Fruit fly (Drosophila melanogaster) whole organism, embryonic: ENCODE measurements around the gene CG12116.

Source experiments
- Asciz ChIP-seq: fragments of 200-800 bp; sonication (Bioruptor generic); optimal IDR thresholded peaks from 2 replicates; lab custom pipeline; 2017; ENCODE audit warnings: missing biosample characterization, mild to moderate bottlenecking, missing genetic modification characterization, missing genetic modification reagents
- CG11723 ChIP-seq: fragments of 200-800 bp; sonication (Bioruptor generic); optimal IDR thresholded peaks from 2 replicates; lab custom pipeline; 2017; ENCODE audit warnings: missing biosample characterization, mild to moderate bottlenecking, missing genetic modification characterization
- CG12155 ChIP-seq: fragments of 200-800 bp; sonication (Bioruptor generic); optimal IDR thresholded peaks from 3 replicates; lab custom pipeline; 2016; ENCODE audit warnings: missing biosample characterization, missing genetic modification characterization
- CG12236 ChIP-seq: fragments of 200-800 bp; sonication (Bioruptor generic); optimal IDR thresholded peaks from 2 replicates; lab custom pipeline; 2016; ENCODE audit warnings: missing biosample characterization, missing genetic modification characterization
- CG12299 ChIP-seq: fragments of 200-800 bp; sonication (Bioruptor generic); optimal IDR thresholded peaks from 2 replicates; lab custom pipeline; 2018; ENCODE audit warnings: missing biosample characterization, mild to moderate bottlenecking, missing genetic modification characterization
- CG15269 ChIP-seq: fragments of 200-800 bp; sonication (Bioruptor generic); optimal IDR thresholded peaks from 2 replicates; lab custom pipeline; 2018; ENCODE audit warnings: missing biosample characterization, mild to moderate bottlenecking, missing genetic modification characterization, moderate library complexity
- CG15479 ChIP-seq: fragments of 200-800 bp; sonication (Bioruptor generic); optimal IDR thresholded peaks from 3 replicates; lab custom pipeline; 2019; ENCODE audit warnings: missing biosample characterization, mild to moderate bottlenecking, missing genetic modification characterization, moderate library complexity
- CG18476 ChIP-seq: fragments of 200-800 bp; sonication (Bioruptor generic); optimal IDR thresholded peaks from 2 replicates; lab custom pipeline; 2016; ENCODE audit warnings: missing biosample characterization, mild to moderate bottlenecking, missing genetic modification characterization
- CG18599 ChIP-seq: fragments of 200-800 bp; sonication (Bioruptor generic); optimal IDR thresholded peaks from 3 replicates; lab custom pipeline; 2017; ENCODE audit warnings: missing biosample characterization, missing genetic modification characterization, mild to moderate bottlenecking, moderate library complexity, missing genetic modification reagents
- CG3281 ChIP-seq: fragments of 200-800 bp; sonication (Bioruptor generic); optimal IDR thresholded peaks from 3 replicates; lab custom pipeline; 2017; ENCODE audit warnings: missing biosample characterization, mild to moderate bottlenecking, missing genetic modification characterization
- CG33213 ChIP-seq: fragments of 200-800 bp; sonication (Bioruptor generic); optimal IDR thresholded peaks from 3 replicates; lab custom pipeline; 2016; ENCODE audit warnings: missing biosample characterization, missing genetic modification characterization
- CG34224 ChIP-seq: fragments of 200-800 bp; sonication (Bioruptor generic); IDR thresholded peaks from 3 replicates; pipeline ENCODE4 v1.3.6; 2022; ENCODE audit warnings: missing biosample characterization, missing genetic modification characterization; ENCODE audit not compliant: partially characterized antibody
- CG3995 ChIP-seq: fragments of 200-800 bp; sonication (Bioruptor generic); optimal IDR thresholded peaks from 3 replicates; lab custom pipeline; 2016; ENCODE audit warnings: missing biosample characterization, missing genetic modification characterization
- CG8359 ChIP-seq: fragments of 200-800 bp; sonication (Bioruptor generic); optimal IDR thresholded peaks from 2 replicates; lab custom pipeline; 2017; ENCODE audit warnings: missing biosample characterization, mild to moderate bottlenecking, missing genetic modification characterization, borderline replicate concordance
- CG8765 ChIP-seq: fragments of 200-800 bp; sonication (Bioruptor generic); IDR thresholded peaks from 2 replicates; pipeline ENCODE4 v1.3.6; 2022; ENCODE audit warnings: missing biosample characterization, missing genetic modification characterization
- Dip3 ChIP-seq: fragments of 200-800 bp; sonication (Bioruptor generic); optimal IDR thresholded peaks from 3 replicates; lab custom pipeline; 2016; ENCODE audit warnings: missing biosample characterization, missing genetic modification characterization
- Doc2 ChIP-seq: fragments of 200-800 bp; sonication (Bioruptor generic); IDR thresholded peaks from 2 replicates; pipeline ENCODE4 v1.3.6; 2022; ENCODE audit warnings: missing biosample characterization, missing genetic modification characterization
- Drgx ChIP-seq: fragments of 200-800 bp; sonication (Bioruptor generic); IDR thresholded peaks from 2 replicates; pipeline ENCODE4 v1.3.6; 2022; ENCODE audit warnings: missing biosample characterization, missing genetic modification characterization
- Gsc ChIP-seq: fragments of 200-800 bp; sonication (Bioruptor generic); IDR thresholded peaks from 2 replicates; pipeline ENCODE4 v1.3.6; 2022; ENCODE audit warnings: missing biosample characterization, missing genetic modification characterization
- HHEX ChIP-seq: fragments of 200-800 bp; sonication (Bioruptor generic); optimal IDR thresholded peaks from 3 replicates; lab custom pipeline; 2017; ENCODE audit warnings: missing biosample characterization, mild to moderate bottlenecking, missing genetic modification characterization, missing genetic modification reagents
- HmgZ ChIP-seq: fragments of 200-800 bp; sonication (Bioruptor generic); optimal IDR thresholded peaks from 2 replicates; lab custom pipeline; 2018; ENCODE audit warnings: missing biosample characterization, mild to moderate bottlenecking, missing genetic modification characterization
- Mes4 ChIP-seq: fragments of 200-800 bp; sonication (Bioruptor generic); optimal IDR thresholded peaks from 2 replicates; lab custom pipeline; 2016; ENCODE audit warnings: missing biosample characterization, missing genetic modification characterization
- Rx ChIP-seq: fragments of 200-800 bp; sonication (Bioruptor generic); IDR thresholded peaks from 2 replicates; pipeline ENCODE4 v1.3.6; 2022; ENCODE audit warnings: missing biosample characterization, missing genetic modification characterization
- Sin3A ChIP-seq: fragments of >200 bp; optimal IDR thresholded peaks from 2 replicates; lab custom pipeline; 2018
- Tbp ChIP-seq: fragments of >200 bp; optimal IDR thresholded peaks from 2 replicates; lab custom pipeline; 2018; ENCODE audit warnings: missing biosample characterization, missing genetic modification characterization
- ab ChIP-seq: fragments of 200-800 bp; sonication (Bioruptor generic); optimal IDR thresholded peaks from 2 replicates; lab custom pipeline; 2016; ENCODE audit warnings: missing biosample characterization, missing genetic modification characterization
- abd-A ChIP-seq: fragments of 200-800 bp; sonication (Bioruptor generic); optimal IDR thresholded peaks from 3 replicates; lab custom pipeline; 2019; ENCODE audit warnings: missing biosample characterization, mild to moderate bottlenecking, missing genetic modification characterization, moderate library complexity
- al ChIP-seq: fragments of 200-800 bp; sonication (Bioruptor generic); IDR thresholded peaks from 2 replicates; pipeline ENCODE4 v1.3.6; 2022; ENCODE audit warnings: missing biosample characterization, missing genetic modification characterization
- amos ChIP-seq: fragments of 200-800 bp; sonication (Bioruptor generic); IDR thresholded peaks from 2 replicates; pipeline ENCODE4 v1.3.6; 2022; ENCODE audit warnings: missing biosample characterization, missing genetic modification characterization; ENCODE audit not compliant: partially characterized antibody
- ato ChIP-seq: fragments of 200-800 bp; sonication (Bioruptor generic); IDR thresholded peaks from 2 replicates; pipeline ENCODE4 v1.3.6; 2022; ENCODE audit warnings: missing biosample characterization, missing genetic modification characterization; ENCODE audit not compliant: partially characterized antibody
- bbx ChIP-seq: fragments of 200-800 bp; sonication (Bioruptor generic); IDR thresholded peaks from 2 replicates; pipeline ENCODE4 v1.3.6; 2022; ENCODE audit warnings: missing biosample characterization, missing genetic modification characterization; ENCODE audit not compliant: partially characterized antibody
- cwo ChIP-seq: fragments of 200-800 bp; sonication (Bioruptor generic); optimal IDR thresholded peaks from 3 replicates; lab custom pipeline; 2017; ENCODE audit warnings: missing biosample characterization, missing genetic modification characterization, mild to moderate bottlenecking, moderate library complexity, missing genetic modification reagents
- dati ChIP-seq: fragments of 200-800 bp; sonication (Bioruptor generic); IDR thresholded peaks from 2 replicates; pipeline ENCODE4 v1.3.6; 2022; ENCODE audit warnings: missing biosample characterization, missing genetic modification characterization
- dm ChIP-seq: fragments of 200-800 bp; sonication (Bioruptor generic); optimal IDR thresholded peaks from 3 replicates; lab custom pipeline; 2016; ENCODE audit warnings: missing biosample characterization, missing genetic modification characterization
- esg ChIP-seq: fragments of 200-800 bp; sonication (Bioruptor generic); conservative IDR thresholded peaks from 2 replicates; pipeline ENCODE4 v1.3.6; 2022; ENCODE audit warnings: missing biosample characterization, missing genetic modification characterization
- gcm ChIP-seq: fragments of 200-800 bp; sonication (Bioruptor generic); optimal IDR thresholded peaks from 2 replicates; lab custom pipeline; 2019; ENCODE audit warnings: missing biosample characterization, mild to moderate bottlenecking, missing genetic modification characterization, moderate library complexity
- kni ChIP-seq: fragments of 200-800 bp; sonication (Bioruptor generic); optimal IDR thresholded peaks from 3 replicates; lab custom pipeline; 2017; ENCODE audit warnings: mild to moderate bottlenecking, missing biosample characterization, missing genetic modification reagents, missing genetic modification characterization
- lola ChIP-seq, 3 experiments: fragments of >200 bp in 2 of 3; fragments of 200-800 bp in 1 of 3; sonication (Bioruptor generic) in 1 of 3; optimal IDR thresholded peaks; 2 replicates each; lab custom pipeline; 2017 to 2019; ENCODE audit warnings: missing biosample characterization in 3 of 3, missing genetic modification characterization in 3 of 3, mild to moderate bottlenecking in 1 of 3, moderate library complexity in 1 of 3
- maf-S ChIP-seq: fragments of 200-800 bp; sonication (Bioruptor generic); optimal IDR thresholded peaks from 2 replicates; lab custom pipeline; 2016; ENCODE audit warnings: missing biosample characterization, missing genetic modification characterization
- nau ChIP-seq: fragments of 200-800 bp; sonication (Bioruptor generic); optimal IDR thresholded peaks from 3 replicates; lab custom pipeline; 2017; ENCODE audit warnings: missing biosample characterization, mild to moderate bottlenecking, missing genetic modification characterization, missing genetic modification reagents
- oc ChIP-seq: fragments of 200-800 bp; sonication (Bioruptor generic); optimal IDR thresholded peaks from 2 replicates; lab custom pipeline; 2018; ENCODE audit warnings: missing biosample characterization, mild to moderate bottlenecking, missing genetic modification characterization, moderate library complexity
- odd ChIP-seq: fragments of 200-800 bp; sonication (Bioruptor generic); optimal IDR thresholded peaks from 2 replicates; lab custom pipeline; 2017; ENCODE audit warnings: missing biosample characterization, mild to moderate bottlenecking, missing genetic modification characterization
- prd ChIP-seq, 3 experiments: fragments of >200 bp in 2 of 3; fragments of 200-800 bp in 1 of 3; sonication (Bioruptor generic) in 1 of 3; optimal IDR thresholded peaks in 2 of 3; IDR thresholded peaks in 1 of 3; 2 replicates in 2 of 3; 3 replicates in 1 of 3; pipeline versions ENCODE4 v1.3.6 to Lab custom; 2017 to 2022; ENCODE audit warnings: missing biosample characterization in 1 of 3, missing genetic modification characterization in 1 of 3
- psq ChIP-seq: fragments of 200-800 bp; sonication (Bioruptor generic); optimal IDR thresholded peaks from 2 replicates; lab custom pipeline; 2017; ENCODE audit warnings: missing biosample characterization, missing genetic modification characterization
- pzg ChIP-seq: fragments of 200-800 bp; sonication (Bioruptor generic); optimal IDR thresholded peaks from 3 replicates; lab custom pipeline; 2018; ENCODE audit warnings: missing biosample characterization, mild to moderate bottlenecking, missing genetic modification characterization, moderate library complexity
- schlank ChIP-seq: fragments of 200-800 bp; sonication (Bioruptor generic); optimal IDR thresholded peaks from 2 replicates; lab custom pipeline; 2018; ENCODE audit warnings: missing biosample characterization, mild to moderate bottlenecking, missing genetic modification characterization
- sima ChIP-seq: fragments of 200-800 bp; sonication (Bioruptor generic); optimal IDR thresholded peaks from 2 replicates; lab custom pipeline; 2016; ENCODE audit warnings: missing biosample characterization, missing genetic modification characterization
- ttk ChIP-seq: fragments of 200-800 bp; sonication (Bioruptor generic); IDR thresholded peaks from 2 replicates; pipeline ENCODE4 v2.1.2; 2022; ENCODE audit warnings: missing biosample characterization, missing genetic modification characterization

CG12116 gene

dm6 chrX:8517121-8518024, 48.6 kb upstream of the CG12116 start, which contains the start of gene Nrg (continued):
- TF ChIP-seq kni (no peak), Gsc (GFP tag; lab: Robert Waterston, UW) (no peak), Drgx (GFP tag; lab: Robert Waterston, UW) (no peak), Tbp (GFP tag; lab: Kevin White, UChicago) (no peak), sima (no peak), CG11723 (peak; percentile 8), schlank (tag; lab: Kevin White, UChicago) (no peak), al (GFP tag; lab: Robert Waterston, UW) (no peak), esg (GFP tag; lab: Robert Waterston, UW) (no peak), pzg (GFP tag; lab: Kevin White, UChicago) (peak; percentile 99), abd-A (tag; lab: Kevin White, UChicago) (peak; percentile 84), oc (tag; lab: Kevin White, UChicago) (peak; percentile 5), Mes4 (GFP tag; lab: Kevin White, UChicago) (peak; percentile 3), CG12155 (GFP tag; lab: Kevin White, UChicago) (no peak), CG12236 (GFP tag; lab: Kevin White, UChicago) (no peak), cwo (GFP tag; lab: Kevin White, UChicago) (peak; percentile 3), CG15269 (peak; percentile 41), CG8765 (GFP tag; lab: Robert Waterston, UW) (no peak), dm (GFP tag; lab: Kevin White, UChicago) (peak; percentile 46), CG18476 (GFP tag; lab: Kevin White, UChicago) (no peak), Rx (no peak), Asciz (GFP tag; lab: Kevin White, UChicago) (no peak), prd (optimal IDR thresholded peaks at IDR 0.05; lab: Kevin White, UChicago) (no peak), prd (GFP tag; IDR thresholded peaks at IDR 0.05; lab: Robert Waterston, UW) (no peak), dati (GFP tag; lab: Robert Waterston, UW) (no peak), ato (GFP tag; lab: Robert Waterston, UW) (peak; percentile 98), HmgZ (tag; lab: Kevin White, UChicago) (peak; percentile 81), Dip3 (GFP tag; lab: Kevin White, UChicago) (no peak), Doc2 (no peak), CG33213 (GFP tag; lab: Kevin White, UChicago) (peak; percentile 39), lola (GFP tag; optimal IDR thresholded peaks at IDR 0.05; lab: Kevin White, UChicago) (no peak), bbx (GFP tag; lab: Robert Waterston, UW) (peak; percentile 100), CG34224 (peak; percentile 100), gcm (GFP tag; lab: Kevin White, UChicago) (peak; percentile 14), CG12299 (tag; lab: Kevin White, UChicago) (peak; percentile 59), CG8359 (no peak), CG15479 (GFP tag; lab: Kevin White, UChicago) (no peak), nau (GFP tag; lab: Kevin White, UChicago) (peak; percentile 22), ab (no peak), CG18599 (GFP tag; lab: Kevin White, UChicago) (peak; percentile 43), ttk (GFP tag; lab: Robert Waterston, UW) (no peak), HHEX (no peak), amos (GFP tag; lab: Robert Waterston, UW) (peak; percentile 99), CG3995 (GFP tag; lab: Kevin White, UChicago) (peak; percentile 78), psq (GFP tag; lab: Kevin White, UChicago) (no peak), odd (no peak), CG3281 (GFP tag; lab: Kevin White, UChicago) (peak; percentile 28), maf-S (GFP tag; lab: Kevin White, UChicago) (peak; percentile 10), Sin3A (lab: Kevin White, UChicago) (peak; percentile 10)
